Fruit fly (Drosophila melanogaster) whole organism, embryonic: ENCODE results near the gene EMC3.
A peak's percentile ranks its signal among the peaks of the same experiment; 100 is the strongest.

ENCODE experiments used
- Adf1 ChIP-seq: fragments of 200-800 bp; sonication (Bioruptor generic); IDR thresholded peaks from 2 replicates; pipeline ENCODE4 v1.3.6; 2022; ENCODE audit warnings: missing biosample characterization, missing genetic modification characterization
- Asciz ChIP-seq: fragments of 200-800 bp; sonication (Bioruptor generic); optimal IDR thresholded peaks from 2 replicates; lab custom pipeline; 2017; ENCODE audit warnings: missing biosample characterization, mild to moderate bottlenecking, missing genetic modification characterization, missing genetic modification reagents
- Blimp-1 ChIP-seq: fragments of 200-800 bp; sonication (Bioruptor generic); optimal IDR thresholded peaks from 3 replicates; lab custom pipeline; 2018; ENCODE audit warnings: missing biosample characterization, missing genetic modification characterization, mild to moderate bottlenecking, moderate library complexity, missing genetic modification reagents
- BtbVII ChIP-seq: fragments of 200-800 bp; sonication (Bioruptor generic); optimal IDR thresholded peaks from 3 replicates; lab custom pipeline; 2017; ENCODE audit warnings: missing biosample characterization, mild to moderate bottlenecking, missing genetic modification characterization
- CG10147 ChIP-seq: fragments of 200-800 bp; sonication (Bioruptor generic); optimal IDR thresholded peaks from 2 replicates; lab custom pipeline; 2019; ENCODE audit warnings: missing biosample characterization, mild to moderate bottlenecking, missing genetic modification characterization, moderate library complexity
- CG12236 ChIP-seq: fragments of 200-800 bp; sonication (Bioruptor generic); optimal IDR thresholded peaks from 2 replicates; lab custom pipeline; 2016; ENCODE audit warnings: missing biosample characterization, missing genetic modification characterization
- CG1233 ChIP-seq: fragments of 200-800 bp; sonication (Bioruptor generic); optimal IDR thresholded peaks from 4 replicates; lab custom pipeline; 2018; ENCODE audit warnings: missing biosample characterization, mild to moderate bottlenecking, missing genetic modification characterization
- CG12391 ChIP-seq: fragments of 200-800 bp; sonication (Bioruptor generic); optimal IDR thresholded peaks from 3 replicates; lab custom pipeline; 2018; ENCODE audit warnings: missing biosample characterization, mild to moderate bottlenecking, missing genetic modification characterization, moderate library complexity
- CG14050 ChIP-seq: fragments of 200-800 bp; sonication (Bioruptor generic); IDR thresholded peaks from 3 replicates; pipeline ENCODE4 v1.3.6; 2022; ENCODE audit warnings: missing biosample characterization, missing genetic modification characterization
- CG1602 ChIP-seq: fragments of 200-800 bp; sonication (Bioruptor generic); optimal IDR thresholded peaks from 3 replicates; lab custom pipeline; 2016; ENCODE audit warnings: missing biosample characterization, missing genetic modification characterization
- CG2199 ChIP-seq: fragments of 200-800 bp; sonication (Bioruptor generic); IDR thresholded peaks from 3 replicates; pipeline ENCODE4 v1.3.6; 2022; ENCODE audit warnings: missing biosample characterization, missing genetic modification characterization
- CG3065 ChIP-seq: fragments of 200-800 bp; sonication (Bioruptor generic); optimal IDR thresholded peaks from 2 replicates; lab custom pipeline; 2016; ENCODE audit warnings: missing biosample characterization, missing genetic modification characterization
- CG31365 ChIP-seq: fragments of 200-800 bp; sonication (Bioruptor generic); optimal IDR thresholded peaks from 2 replicates; lab custom pipeline; 2018; ENCODE audit warnings: missing biosample characterization, mild to moderate bottlenecking, missing genetic modification characterization
- CG34422 ChIP-seq: fragments of 200-800 bp; sonication (Bioruptor generic); IDR thresholded peaks from 3 replicates; pipeline ENCODE4 v1.3.6; 2022; ENCODE audit warnings: missing biosample characterization, missing genetic modification characterization
- CG3726 ChIP-seq: fragments of 200-800 bp; sonication (Bioruptor generic); IDR thresholded peaks from 3 replicates; pipeline ENCODE4, ENCODE4 v1.3.6; 2022; ENCODE audit warnings: missing biosample characterization, missing genetic modification characterization
- CG4360 ChIP-seq: fragments of 200-800 bp; sonication (Bioruptor generic); IDR thresholded peaks from 2 replicates; pipeline ENCODE4 v1.3.6; 2022; ENCODE audit warnings: missing biosample characterization, missing genetic modification characterization
- CG4617 ChIP-seq: fragments of 200-800 bp; sonication (Bioruptor generic); optimal IDR thresholded peaks from 3 replicates; lab custom pipeline; 2016; ENCODE audit warnings: missing biosample characterization, missing genetic modification characterization, borderline replicate concordance
- CG4854 ChIP-seq: fragments of 200-800 bp; sonication (Bioruptor generic); optimal IDR thresholded peaks from 2 replicates; lab custom pipeline; 2016; ENCODE audit warnings: missing biosample characterization, missing genetic modification characterization, inconsistent platforms
- CG6791 ChIP-seq: fragments of 200-800 bp; sonication (Bioruptor generic); IDR thresholded peaks from 3 replicates; pipeline ENCODE4 v1.3.6; 2022; ENCODE audit warnings: missing biosample characterization, missing genetic modification characterization; ENCODE audit not compliant: partially characterized antibody
- CG8478 ChIP-seq: fragments of >200 bp; optimal IDR thresholded peaks from 2 replicates; lab custom pipeline; 2018
- CoRest ChIP-seq: fragments of 200-800 bp; sonication (Bioruptor generic); optimal IDR thresholded peaks from 3 replicates; lab custom pipeline; 2018; ENCODE audit warnings: missing biosample characterization, mild to moderate bottlenecking, missing genetic modification characterization, moderate library complexity
- E2f2 ChIP-seq: fragments of 200-800 bp; sonication (Bioruptor generic); IDR thresholded peaks from 2 replicates; pipeline ENCODE4 v1.3.6; 2022; ENCODE audit warnings: missing biosample characterization, missing genetic modification characterization
- ERR ChIP-seq: fragments of 200-800 bp; sonication (Bioruptor generic); optimal IDR thresholded peaks from 2 replicates; lab custom pipeline; 2016; ENCODE audit warnings: missing biosample characterization, missing genetic modification characterization
- Ets65A ChIP-seq: fragments of 200-800 bp; sonication (Bioruptor generic); peaks from one replicate; lab custom pipeline; 2016; ENCODE audit warnings: missing biosample characterization, missing genetic modification characterization
- Fer1 ChIP-seq: fragments of 200-800 bp; sonication (Bioruptor generic); optimal IDR thresholded peaks from 2 replicates; lab custom pipeline; 2017; ENCODE audit warnings: missing biosample characterization, mild to moderate bottlenecking, missing genetic modification characterization
- Fer2 ChIP-seq: fragments of 200-800 bp; sonication (Bioruptor generic); optimal IDR thresholded peaks from 2 replicates; lab custom pipeline; 2018; ENCODE audit warnings: missing biosample characterization, mild to moderate bottlenecking, missing genetic modification characterization, moderate library complexity
- H2.0 ChIP-seq: fragments of 200-800 bp; sonication (Bioruptor generic); IDR thresholded peaks from 2 replicates; pipeline ENCODE4 v1.3.6; 2022; ENCODE audit warnings: missing biosample characterization, missing genetic modification characterization
- Hr39 ChIP-seq: fragments of >200 bp; optimal IDR thresholded peaks from 2 replicates; lab custom pipeline; 2017
- Pdp1 ChIP-seq, 2 experiments: fragments of 200-800 bp; sonication (Bioruptor generic); optimal IDR thresholded peaks; 3 replicates each; lab custom pipeline; 2016; ENCODE audit warnings: missing biosample characterization in 2 of 2, missing genetic modification characterization in 2 of 2, mild to moderate bottlenecking in 1 of 2, moderate library complexity in 1 of 2
- Ssrp ChIP-seq: fragments of 200-800 bp; sonication (Bioruptor generic); optimal IDR thresholded peaks from 2 replicates; lab custom pipeline; 2018; ENCODE audit warnings: missing biosample characterization, mild to moderate bottlenecking, missing genetic modification characterization, moderate library complexity
- ac ChIP-seq: fragments of 200-800 bp; sonication (Bioruptor generic); optimal IDR thresholded peaks from 3 replicates; lab custom pipeline; 2017; ENCODE audit warnings: missing biosample characterization, mild to moderate bottlenecking, missing genetic modification characterization
- cad ChIP-seq: fragments of >200 bp; optimal IDR thresholded peaks from 2 replicates; lab custom pipeline; 2017; ENCODE audit warnings: missing biosample characterization, missing genetic modification characterization
- crol ChIP-seq: fragments of 200-800 bp; sonication (Bioruptor generic); IDR thresholded peaks from 2 replicates; pipeline ENCODE4 v1.3.6; 2022; ENCODE audit warnings: missing biosample characterization, missing genetic modification characterization
- dati ChIP-seq: fragments of 200-800 bp; sonication (Bioruptor generic); IDR thresholded peaks from 2 replicates; pipeline ENCODE4 v1.3.6; 2022; ENCODE audit warnings: missing biosample characterization, missing genetic modification characterization
- esg ChIP-seq: fragments of 200-800 bp; sonication (Bioruptor generic); conservative IDR thresholded peaks from 2 replicates; pipeline ENCODE4 v1.3.6; 2022; ENCODE audit warnings: missing biosample characterization, missing genetic modification characterization
- eve ChIP-seq, 2 experiments: fragments of >200 bp; optimal IDR thresholded peaks; 2 replicates each; lab custom pipeline; 2017; ENCODE audit warnings: missing biosample characterization in 2 of 2, missing genetic modification characterization in 2 of 2
- eyg ChIP-seq: fragments of 200-800 bp; sonication (Bioruptor generic); optimal IDR thresholded peaks from 3 replicates; lab custom pipeline; 2016; ENCODE audit warnings: missing biosample characterization, missing genetic modification characterization
- fd96Cb ChIP-seq: fragments of 200-800 bp; sonication (Bioruptor generic); optimal IDR thresholded peaks from 2 replicates; lab custom pipeline; 2018; ENCODE audit warnings: missing biosample characterization, mild to moderate bottlenecking, missing genetic modification characterization, moderate library complexity
- gcm2 ChIP-seq: fragments of 200-800 bp; sonication (Bioruptor generic); optimal IDR thresholded peaks from 2 replicates; lab custom pipeline; 2016; ENCODE audit warnings: missing biosample characterization, missing genetic modification characterization
- gfzf ChIP-seq: fragments of 200-800 bp; sonication (Bioruptor generic); optimal IDR thresholded peaks from 2 replicates; lab custom pipeline; 2016; ENCODE audit warnings: missing biosample characterization, mild to moderate bottlenecking, missing genetic modification characterization, moderate library complexity
- ham ChIP-seq: fragments of 200-800 bp; sonication (Bioruptor generic); IDR thresholded peaks from 2 replicates; pipeline ENCODE4 v1.3.6; 2022; ENCODE audit warnings: missing biosample characterization, missing genetic modification characterization
- jumu ChIP-seq: fragments of 200-800 bp; sonication (Bioruptor generic); optimal IDR thresholded peaks from 3 replicates; lab custom pipeline; 2016; ENCODE audit warnings: missing biosample characterization, missing genetic modification characterization
- ken ChIP-seq: fragments of 200-800 bp; sonication (Bioruptor generic); IDR thresholded peaks from 3 replicates; pipeline ENCODE4 v1.3.6; 2022; ENCODE audit warnings: missing biosample characterization, missing genetic modification characterization
- nau ChIP-seq: fragments of 200-800 bp; sonication (Bioruptor generic); optimal IDR thresholded peaks from 3 replicates; lab custom pipeline; 2017; ENCODE audit warnings: missing biosample characterization, mild to moderate bottlenecking, missing genetic modification characterization, missing genetic modification reagents
- org-1 ChIP-seq: fragments of 200-800 bp; sonication (Bioruptor generic); optimal IDR thresholded peaks from 2 replicates; lab custom pipeline; 2017; ENCODE audit warnings: missing biosample characterization, missing genetic modification characterization
- peb ChIP-seq: fragments of 200-800 bp; sonication (Bioruptor generic); IDR thresholded peaks from 2 replicates; pipeline ENCODE4 v1.3.6; 2022; ENCODE audit warnings: missing biosample characterization, missing genetic modification characterization
- pita ChIP-seq: fragments of 200-800 bp; sonication (Bioruptor generic); optimal IDR thresholded peaks from 2 replicates; lab custom pipeline; 2017; ENCODE audit warnings: missing biosample characterization, mild to moderate bottlenecking, missing genetic modification characterization
- psq ChIP-seq: fragments of 200-800 bp; sonication (Bioruptor generic); optimal IDR thresholded peaks from 2 replicates; lab custom pipeline; 2017; ENCODE audit warnings: missing biosample characterization, missing genetic modification characterization
- schlank ChIP-seq: fragments of 200-800 bp; sonication (Bioruptor generic); optimal IDR thresholded peaks from 2 replicates; lab custom pipeline; 2018; ENCODE audit warnings: missing biosample characterization, mild to moderate bottlenecking, missing genetic modification characterization
- sim ChIP-seq: fragments of 200-800 bp; sonication (Bioruptor generic); IDR thresholded peaks from 2 replicates; pipeline ENCODE4 v1.3.6; 2022; ENCODE audit warnings: missing biosample characterization, missing genetic modification characterization
- sisA ChIP-seq: fragments of 200-800 bp; sonication (Bioruptor generic); IDR thresholded peaks from 2 replicates; pipeline ENCODE4 v1.3.6; 2022; ENCODE audit warnings: missing biosample characterization, missing genetic modification characterization
- zfh1 ChIP-seq: fragments of 200-800 bp; sonication (Bioruptor generic); IDR thresholded peaks from 3 replicates; pipeline ENCODE4 v1.3.6; 2022; ENCODE audit warnings: missing biosample characterization, missing genetic modification characterization

EMC3 gene

dm6 chr2L:10767597-10768188 lies 35.5 kb upstream of the EMC3 start, which contains the start of gene Ubc2 (continued):
- TF ChIP-seq CG12236 (GFP tag; lab: Kevin White, UChicago) (no peak), CG2199 (GFP tag; lab: Robert Waterston, UW) (no peak), ERR (GFP tag; lab: Kevin White, UChicago) (no peak), CG4854 (GFP tag; lab: Kevin White, UChicago) (peak; percentile 8), E2f2 (GFP tag; lab: Robert Waterston, UW) (peak; percentile 79), CG3065 (GFP tag; lab: Kevin White, UChicago) (no peak), CG1602 (GFP tag; lab: Kevin White, UChicago) (no peak), Ets65A (GFP tag; lab: Kevin White, UChicago) (no peak), nau (GFP tag; lab: Kevin White, UChicago) (no peak), CG10147 (GFP tag; lab: Kevin White, UChicago) (no peak), jumu (GFP tag; lab: Kevin White, UChicago) (peak; percentile 16), ac (GFP tag; lab: Kevin White, UChicago) (no peak), CG4360 (no peak), eve (GFP tag; optimal IDR thresholded peaks at IDR 0.05; lab: Kevin White, UChicago) (no peak), ham (GFP tag; lab: Robert Waterston, UW) (no peak), pita (GFP tag; lab: Kevin White, UChicago) (no peak), CG3726 (GFP tag; lab: Robert Waterston, UW) (no peak), Pdp1 (GFP tag; optimal IDR thresholded peaks at IDR 0.05; lab: Kevin White, UChicago) (peak in 1 of 2 experiments; percentile 41), CG1233 (GFP tag; lab: Kevin White, UChicago) (no peak), crol (GFP tag; lab: Robert Waterston, UW) (no peak), dati (GFP tag; lab: Robert Waterston, UW) (no peak), Fer1 (GFP tag; lab: Kevin White, UChicago) (peak; percentile 12), CG8478 (lab: Kevin White, UChicago) (no peak), CG6791 (peak; percentile 85), ken (GFP tag; lab: Robert Waterston, UW) (0 out of 3 replicates have a peak, but pooled peaks have one; percentile 23), Ssrp (no peak), esg (GFP tag; lab: Robert Waterston, UW) (no peak), gfzf (GFP tag; lab: Kevin White, UChicago) (peak; percentile 46), org-1 (GFP tag; lab: Kevin White, UChicago) (no peak), CoRest (tag; lab: Kevin White, UChicago) (peak; percentile 35), schlank (tag; lab: Kevin White, UChicago) (no peak), zfh1 (GFP tag; lab: Robert Waterston, UW) (0 out of 3 replicates have a peak, but pooled peaks have one; percentile 41), sisA (GFP tag; lab: Robert Waterston, UW) (no peak), Hr39 (lab: Kevin White, UChicago) (no peak), H2.0 (GFP tag; lab: Robert Waterston, UW) (no peak), Adf1 (GFP tag; lab: Robert Waterston, UW) (no peak), gcm2 (no peak), CG14050 (no peak), CG4617 (GFP tag; lab: Kevin White, UChicago) (peak; percentile 79), Blimp-1 (no peak), Fer2 (no peak), sim (GFP tag; lab: Robert Waterston, UW) (no peak), Asciz (no peak), cad (GFP tag; lab: Kevin White, UChicago) (peak; percentile 48), CG31365 (no peak), CG12391 (tag; lab: Kevin White, UChicago) (peak; percentile 0), fd96Cb (tag; lab: Kevin White, UChicago) (no peak), eyg (GFP tag; lab: Kevin White, UChicago) (peak; percentile 15), CG34422 (GFP tag; lab: Robert Waterston, UW) (peak; percentile 46; the same call in 1 of the 3 replicates), peb (GFP tag; lab: Robert Waterston, UW) (no peak), psq (GFP tag; lab: Kevin White, UChicago) (no peak), BtbVII (GFP tag; lab: Kevin White, UChicago) (no peak)
